Worm (Caenorhabditis elegans) whole organism, mixed stage, embryonic: ENCODE results near the gene T27A10.2.

ENCODE experiments used
- M03D4.4 ChIP-seq: sonication (generic microtip); optimal IDR thresholded peaks from 2 replicates; lab custom pipeline; 2017; ENCODE audit warnings: mild to moderate bottlenecking, missing genetic modification characterization, missing compliant biosample characterization
- bed-3 ChIP-seq: fragments of 200-800 bp; sonication (Bioruptor generic); optimal IDR thresholded peaks from 3 replicates; lab custom pipeline; 2018; ENCODE audit warnings: mild to moderate bottlenecking, missing genetic modification characterization, moderate library complexity, missing compliant biosample characterization
- blmp-1 ChIP-seq: fragments of 150-350 bp; optimal IDR thresholded peaks from 2 replicates; lab custom pipeline; 2014; ENCODE audit warnings: missing biosample characterization, missing genetic modification characterization
- ceh-39 ChIP-seq: fragments of 150-350 bp; optimal IDR thresholded peaks from 2 replicates; lab custom pipeline; 2014; ENCODE audit warnings: missing biosample characterization, missing genetic modification characterization
- ceh-43 ChIP-seq: fragments of 200-800 bp; sonication (Bioruptor generic); optimal IDR thresholded peaks from 2 replicates; lab custom pipeline; 2018; ENCODE audit warnings: mild to moderate bottlenecking, missing genetic modification characterization, moderate library complexity, missing compliant biosample characterization
- ces-1 ChIP-seq: fragments of 150-350 bp; optimal IDR thresholded peaks from 2 replicates; lab custom pipeline; 2014; ENCODE audit warnings: missing biosample characterization, missing genetic modification reagents, missing genetic modification characterization
- drap-1 ChIP-seq: fragments of 200-800 bp; sonication (Bioruptor generic); optimal IDR thresholded peaks from 3 replicates; lab custom pipeline; 2018; ENCODE audit warnings: mild to moderate bottlenecking, missing genetic modification characterization, missing compliant biosample characterization
- elt-1 ChIP-seq: sonication (generic microtip); optimal IDR thresholded peaks from 2 replicates; lab custom pipeline; 2017; ENCODE audit warnings: missing genetic modification characterization, mild to moderate bottlenecking, missing compliant biosample characterization, antibody characterized with exemption, moderate library complexity, borderline replicate concordance; ENCODE audit not compliant: insufficient read depth
- elt-3 ChIP-seq: fragments of 150-350 bp; optimal IDR thresholded peaks from 2 replicates; lab custom pipeline; 2014; ENCODE audit warnings: missing biosample characterization, missing genetic modification characterization
- flh-1 ChIP-seq: fragments of 200-800 bp; sonication (Bioruptor generic); optimal IDR thresholded peaks from 2 replicates; lab custom pipeline; 2018; ENCODE audit warnings: mild to moderate bottlenecking, missing genetic modification characterization, moderate library complexity, missing compliant biosample characterization
- ham-2 ChIP-seq: fragments of 200-800 bp; sonication (Bioruptor generic); optimal IDR thresholded peaks from 2 replicates; lab custom pipeline; 2018; ENCODE audit warnings: mild to moderate bottlenecking, missing genetic modification characterization, missing compliant biosample characterization
- hlh-1 ChIP-seq: fragments of 150-350 bp; optimal IDR thresholded peaks from 2 replicates; lab custom pipeline; 2014; ENCODE audit warnings: missing biosample characterization, missing genetic modification reagents, missing genetic modification characterization
- lin-13 ChIP-seq: fragments of 150-350 bp; optimal IDR thresholded peaks from 2 replicates; lab custom pipeline; 2014; ENCODE audit warnings: missing biosample characterization, missing genetic modification characterization
- lin-32 ChIP-seq: fragments of 200-800 bp; sonication (Bioruptor generic); optimal IDR thresholded peaks from 2 replicates; lab custom pipeline; 2018; ENCODE audit warnings: mild to moderate bottlenecking, missing genetic modification characterization, missing compliant biosample characterization
- lsy-2 ChIP-seq: fragments of 150-350 bp; optimal IDR thresholded peaks from 2 replicates; lab custom pipeline; 2014; ENCODE audit warnings: missing biosample characterization, missing genetic modification characterization
- mab-5 ChIP-seq: fragments of 150-350 bp; optimal IDR thresholded peaks from 2 replicates; lab custom pipeline; 2014; ENCODE audit warnings: missing biosample characterization, missing genetic modification characterization
- mep-1 ChIP-seq: fragments of 150-350 bp; optimal IDR thresholded peaks from 2 replicates; lab custom pipeline; 2017; ENCODE audit warnings: missing biosample characterization, missing genetic modification reagents, missing genetic modification characterization, inconsistent platforms
- mls-2 ChIP-seq: sonication (generic microtip); optimal IDR thresholded peaks from 2 replicates; lab custom pipeline; 2016; ENCODE audit warnings: mild to moderate bottlenecking, missing genetic modification characterization, moderate library complexity, missing compliant biosample characterization
- nhr-2 ChIP-seq: fragments of 150-350 bp; optimal IDR thresholded peaks from 2 replicates; lab custom pipeline; 2014; ENCODE audit warnings: missing biosample characterization, missing genetic modification characterization
- nhr-237 ChIP-seq: fragments of 150-350 bp; optimal IDR thresholded peaks from 2 replicates; lab custom pipeline; 2014; ENCODE audit warnings: missing biosample characterization, missing genetic modification characterization
- nhr-28 ChIP-seq: fragments of 150-350 bp; optimal IDR thresholded peaks from 2 replicates; lab custom pipeline; 2014; ENCODE audit warnings: missing biosample characterization, missing genetic modification characterization
- nhr-76 ChIP-seq: sonication (generic microtip); optimal IDR thresholded peaks from 2 replicates; lab custom pipeline; 2017; ENCODE audit warnings: missing biosample characterization, missing genetic modification characterization
- pha-4 ChIP-seq: fragments of 150-350 bp; optimal IDR thresholded peaks from 2 replicates; lab custom pipeline; 2018; ENCODE audit warnings: missing biosample characterization, missing genetic modification reagents, missing genetic modification characterization
- snpc-4 ChIP-seq: fragments of 150-350 bp; optimal IDR thresholded peaks from 2 replicates; lab custom pipeline; 2014; ENCODE audit warnings: missing biosample characterization, missing genetic modification characterization
- sptf-1 ChIP-seq: sonication (generic microtip); optimal IDR thresholded peaks from 2 replicates; lab custom pipeline; 2017; ENCODE audit warnings: mild to moderate bottlenecking, missing genetic modification characterization, moderate library complexity, missing compliant biosample characterization
- unc-120 ChIP-seq: sonication (generic microtip); optimal IDR thresholded peaks from 2 replicates; lab custom pipeline; 2017; ENCODE audit warnings: missing genetic modification characterization, missing compliant biosample characterization; ENCODE audit not compliant: poor library complexity, severe bottlenecking
- unc-39 ChIP-seq: fragments of 150-350 bp; optimal IDR thresholded peaks from 2 replicates; lab custom pipeline; 2014; ENCODE audit warnings: missing biosample characterization, missing genetic modification characterization
- unc-62 ChIP-seq: fragments of 150-350 bp; optimal IDR thresholded peaks from 2 replicates; lab custom pipeline; 2014; ENCODE audit warnings: missing biosample characterization, missing genetic modification reagents, missing genetic modification characterization
- zip-8 ChIP-seq: fragments of 150-350 bp; optimal IDR thresholded peaks from 2 replicates; lab custom pipeline; 2014; ENCODE audit warnings: missing biosample characterization, missing genetic modification characterization
- ztf-11 ChIP-seq: fragments of 150-350 bp; optimal IDR thresholded peaks from 2 replicates; lab custom pipeline; 2014; ENCODE audit warnings: missing biosample characterization, missing genetic modification characterization

Gene T27A10.2

DNA sequence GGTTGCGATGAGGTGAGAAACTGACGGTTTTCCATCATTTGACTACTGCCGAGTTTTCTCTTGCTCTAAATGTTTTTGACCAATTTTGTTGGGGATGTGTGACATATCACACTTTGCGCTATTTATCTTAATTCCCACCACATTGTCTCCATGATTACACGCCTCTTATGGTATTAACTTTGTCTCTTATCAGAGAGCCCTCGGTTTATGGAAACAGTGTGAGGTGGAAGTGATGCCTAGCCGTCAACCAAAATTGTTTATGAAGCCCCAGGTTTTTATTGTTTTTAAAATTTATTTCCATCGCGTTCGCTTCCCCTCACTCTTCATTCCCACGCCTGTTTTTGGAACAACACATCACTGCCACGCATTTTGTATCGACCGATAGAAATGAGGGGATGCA, 34.6 kb upstream of the T27A10.2 start:
- TF ChIP-seq mls-2 (tag; lab: Kevin White, UChicago), result no peak
- TF ChIP-seq nhr-237 (tag; lab: Kevin White, UChicago), result no peak
- TF ChIP-seq nhr-76 (tag; lab: Kevin White, UChicago), result no peak
- TF ChIP-seq nhr-2 (tag; lab: Kevin White, UChicago), result no peak
- TF ChIP-seq mab-5 (tag; lab: Kevin White, UChicago), result no peak
- TF ChIP-seq lin-13, result no peak

DNA sequence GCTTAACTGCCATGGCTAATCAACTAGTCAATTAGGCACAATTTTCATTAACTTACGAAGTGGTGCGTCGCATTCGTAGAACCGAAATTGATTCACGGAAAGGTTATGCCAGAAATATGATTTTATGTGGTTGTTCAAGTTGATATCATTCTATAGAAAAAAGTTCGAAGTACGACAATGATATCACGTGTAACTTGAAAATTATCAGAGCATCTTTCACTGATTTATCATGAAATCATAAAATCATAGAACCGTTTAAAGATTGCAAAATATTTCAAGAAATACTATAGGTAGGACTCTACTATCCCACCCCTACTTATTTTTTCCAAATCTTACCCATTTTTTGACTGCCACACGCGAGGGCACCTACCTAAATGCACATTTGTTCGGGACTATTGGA, 32.8 kb upstream of the T27A10.2 start:
- TF ChIP-seq lin-32 (GFP tag; lab: Kevin White, UChicago) (no peak), nhr-2 (tag; lab: Kevin White, UChicago) (no peak), zip-8 (tag; lab: Kevin White, UChicago) (no peak), ceh-39 (tag; lab: Kevin White, UChicago) (no peak), nhr-28 (tag; lab: Kevin White, UChicago) (no peak), ceh-43 (GFP tag; lab: Kevin White, UChicago) (no peak), unc-62 (no peak), elt-1 (tag; lab: Kevin White, UChicago) (no peak), lsy-2 (tag; lab: Kevin White, UChicago) (no peak), bed-3 (GFP tag; lab: Kevin White, UChicago) (no peak), M03D4.4 (no peak), blmp-1 (tag; lab: Kevin White, UChicago) (no peak), nhr-76 (tag; lab: Kevin White, UChicago) (no peak), flh-1 (GFP tag; lab: Kevin White, UChicago) (no peak), unc-39 (tag; lab: Kevin White, UChicago) (no peak)
- TF ChIP-seq, all 35 proteins: peak for 0

DNA sequence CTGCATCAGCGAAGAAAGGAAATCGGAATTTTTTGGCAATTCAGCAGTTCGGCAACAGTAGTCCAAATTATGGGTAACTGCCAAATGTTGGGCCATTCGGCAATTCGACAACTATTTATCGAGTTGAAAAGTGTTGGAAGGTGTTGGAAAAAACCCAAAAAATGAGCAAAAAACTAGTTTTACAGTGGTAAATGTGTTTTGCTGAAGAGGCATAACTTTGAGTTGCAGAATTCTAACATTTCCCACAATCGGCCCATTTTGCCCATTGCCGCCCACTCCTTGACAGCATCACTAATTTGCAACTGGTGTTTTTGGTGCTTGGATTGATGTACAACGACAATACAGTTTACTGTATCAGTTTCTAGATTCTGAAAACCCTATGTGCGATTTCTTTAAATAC, 32.1 kb upstream of the T27A10.2 start:
- no peak for TF ChIP-seq pha-4
- no peak for TF ChIP-seq mab-5 (tag; lab: Kevin White, UChicago)
- no peak for TF ChIP-seq M03D4.4
- TF ChIP-seq mep-1, result no peak
- TF ChIP-seq bed-3 (GFP tag; lab: Kevin White, UChicago), result no peak
- TF ChIP-seq unc-62, result no peak
- no peak for TF ChIP-seq sptf-1 (tag; lab: Kevin White, UChicago)
- TF ChIP-seq drap-1 (GFP tag; lab: Kevin White, UChicago), result no peak

DNA sequence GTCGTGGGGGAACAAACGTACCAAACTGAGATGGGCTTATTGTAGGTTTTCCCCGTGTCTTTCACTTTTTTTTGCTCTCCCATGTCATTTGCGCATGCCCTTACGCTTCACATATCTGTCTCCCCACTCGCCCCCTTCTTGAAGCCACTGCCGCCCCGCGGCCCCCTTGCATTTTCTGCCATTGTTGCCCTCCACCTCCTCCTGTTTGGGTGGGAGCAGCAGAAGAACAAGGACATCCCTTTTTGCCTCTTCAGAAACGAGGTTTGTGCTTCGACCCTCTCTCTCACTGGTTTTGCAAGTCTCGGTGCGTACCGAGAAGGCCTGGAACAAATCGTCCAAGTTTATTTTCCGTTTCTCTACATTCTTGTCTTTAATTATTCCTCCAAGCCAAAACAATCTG, 31.6 kb upstream of the T27A10.2 start:
- TF ChIP-seq flh-1 (GFP tag; lab: Kevin White, UChicago), result no peak
- TF ChIP-seq elt-1 (tag; lab: Kevin White, UChicago), result no peak
- TF ChIP-seq unc-120 (tag; lab: Kevin White, UChicago), result no peak
- TF ChIP-seq ces-1 (GFP tag; lab: Kevin White, UChicago), result no peak
- no peak for TF ChIP-seq ham-2 (GFP tag; lab: Kevin White, UChicago)
- no peak for TF ChIP-seq snpc-4 (tag; lab: Kevin White, UChicago)
- TF ChIP-seq unc-39 (tag; lab: Kevin White, UChicago), result no peak
- TF ChIP-seq nhr-2 (tag; lab: Kevin White, UChicago), result no peak
- TF ChIP-seq unc-62, result no peak
- TF ChIP-seq elt-3 (tag; lab: Kevin White, UChicago), result no peak
- no peak for TF ChIP-seq lsy-2 (tag; lab: Kevin White, UChicago)
- TF ChIP-seq nhr-28 (tag; lab: Kevin White, UChicago), result no peak
- no peak for TF ChIP-seq bed-3 (GFP tag; lab: Kevin White, UChicago)
- no peak for TF ChIP-seq ztf-11
- no peak for TF ChIP-seq M03D4.4
- TF ChIP-seq mab-5 (tag; lab: Kevin White, UChicago), result no peak

DNA sequence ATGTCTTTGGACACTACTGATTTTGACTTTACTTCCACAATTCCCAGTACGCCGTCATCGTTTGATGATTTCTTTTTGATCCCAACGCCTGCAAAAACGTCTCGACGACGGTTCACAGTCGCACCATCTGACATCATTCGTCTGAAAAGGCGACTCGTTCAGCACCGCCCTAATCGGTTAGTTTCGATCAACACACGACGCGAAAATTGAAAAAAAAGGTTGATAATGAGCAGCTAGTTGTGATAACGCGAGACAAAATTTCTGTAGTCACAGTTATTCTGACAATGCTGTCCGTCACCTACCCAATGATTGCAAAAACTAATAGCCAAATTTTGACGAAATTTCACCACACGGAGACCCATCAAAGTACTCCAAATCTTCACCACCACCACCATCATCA, 29.8 kb upstream of the T27A10.2 start:
- TF ChIP-seq hlh-1 (tag; lab: Kevin White, UChicago) (no peak), ceh-39 (tag; lab: Kevin White, UChicago) (no peak), elt-3 (tag; lab: Kevin White, UChicago) (no peak), zip-8 (tag; lab: Kevin White, UChicago) (no peak), unc-120 (tag; lab: Kevin White, UChicago) (no peak), nhr-28 (tag; lab: Kevin White, UChicago) (no peak)
